Worm (Caenorhabditis elegans) whole organism, dauer: ENCODE data around the gene snrp-200.
"Not testable (repeated sequence)": the region's sequence is repeated elsewhere in the genome, so short reads cannot be mapped to it uniquely, and the experiment has no call there.

Experiments
- unc-62 ChIP-seq: sonication (generic microtip); optimal IDR thresholded peaks from 2 replicates; lab custom pipeline; 2017; ENCODE audit warnings: missing biosample characterization, missing genetic modification reagents, missing genetic modification characterization

The snrp-200 gene

ce11 chrII:12736579-12736978, at the start of gene snrp-200:
Gene snrp-200, minus strand, starts transcription at chrII:12736910.
- TF ChIP-seq unc-62: no peak

ce11 chrII:12785391-12785790, 48.7 kb upstream of the snrp-200 start, which contains the start of gene Y46G5A.15:
Gene Y46G5A.15, minus strand, starts transcription at chrII:12785416.
- no peak for TF ChIP-seq unc-62

- no peak for TF ChIP-seq unc-62
Measured at ce11 chrII:12776379-12776778, 39.7 kb upstream of the snrp-200 start, which contains the start of gene Y46G5A.34. Gene Y46G5A.34, plus strand, starts transcription at chrII:12776679.

ce11 chrII:12774402-12774801, 37.7 kb upstream of the snrp-200 start, which contains the start of gene Y46G5A.14:
Gene Y46G5A.14, plus strand, starts transcription at chrII:12774702.
- TF ChIP-seq unc-62: no peak

DNA sequence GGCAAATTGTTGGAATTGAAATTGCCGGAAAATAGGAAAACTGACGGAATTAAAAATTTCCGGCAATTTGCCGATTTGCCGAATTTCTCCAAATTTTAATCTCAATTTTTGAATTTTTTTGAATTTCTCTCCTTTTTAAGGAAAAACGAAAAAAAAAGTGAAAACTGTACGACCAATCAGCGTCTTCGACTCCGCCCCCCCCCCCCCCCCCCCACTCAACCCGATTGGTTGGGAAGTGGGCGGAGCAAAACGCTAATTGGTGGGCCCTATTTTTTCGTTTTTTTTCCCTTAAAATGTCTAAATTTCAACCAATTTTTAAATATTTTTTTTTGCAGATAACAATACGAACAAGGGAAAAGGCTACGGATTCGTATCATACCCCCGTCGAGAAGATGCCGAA, 33.2 kb upstream of the snrp-200 start:
- no peak for TF ChIP-seq unc-62

DNA sequence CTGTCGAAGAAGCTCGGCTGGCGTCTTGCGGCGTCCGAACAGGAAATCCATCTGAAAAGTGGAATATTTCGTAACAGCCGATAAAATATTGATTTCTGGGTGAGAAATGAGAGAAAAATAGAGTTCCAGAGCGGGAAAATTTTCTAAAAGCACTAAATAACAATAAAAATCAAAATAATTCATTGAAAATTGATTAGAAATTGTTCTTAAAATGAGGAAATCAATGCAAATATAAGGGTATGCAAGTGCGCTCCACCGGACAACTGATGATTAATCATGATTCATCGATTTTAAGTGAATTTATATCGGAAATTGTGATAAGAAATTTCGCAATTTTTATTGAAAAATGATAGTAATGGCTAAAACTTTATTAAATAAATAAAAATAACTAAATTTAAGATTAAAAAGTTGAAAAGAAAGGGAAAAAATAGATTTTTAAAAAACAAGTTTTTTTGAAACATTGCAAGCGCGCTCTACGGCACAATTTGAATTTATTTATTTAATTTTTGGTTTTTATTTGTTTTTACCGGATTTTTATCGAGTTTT, 31.5 kb upstream of the snrp-200 start, which contains the start of the genes vps-2 and tiar-2:
Gene vps-2, minus strand, starts transcription at position 51 of the 546 bp plus-strand sequence.
Gene tiar-2, plus strand, starts transcription at position 520 of the 546 bp plus-strand sequence.
- TF ChIP-seq unc-62: no peak

- no peak for TF ChIP-seq unc-62
Measured at ce11 chrII:12767258-12767824, 30.6 kb upstream of the snrp-200 start.

- TF ChIP-seq unc-62: no peak
Measured at ce11 chrII:12766443-12767188, 29.9 kb upstream of the snrp-200 start.

DNA sequence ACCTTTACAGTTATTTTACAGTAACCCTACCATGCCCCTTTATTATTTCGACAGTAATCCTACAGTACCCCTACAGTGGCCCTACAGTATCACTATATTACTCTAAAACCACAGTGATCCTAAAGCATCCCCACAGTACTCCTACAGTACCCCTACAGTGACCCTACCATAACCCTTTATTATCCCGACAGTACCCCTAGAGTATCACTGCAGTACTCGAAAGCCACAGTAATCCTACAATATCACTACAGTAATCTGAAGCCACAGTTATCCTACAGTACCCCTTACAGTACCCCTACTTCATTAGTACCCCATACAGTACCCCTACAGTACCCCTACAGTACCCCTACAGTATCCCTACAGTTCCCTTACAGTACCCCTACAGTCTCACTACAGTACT, 27.8 kb upstream of the snrp-200 start:
- no peak for TF ChIP-seq unc-62

DNA sequence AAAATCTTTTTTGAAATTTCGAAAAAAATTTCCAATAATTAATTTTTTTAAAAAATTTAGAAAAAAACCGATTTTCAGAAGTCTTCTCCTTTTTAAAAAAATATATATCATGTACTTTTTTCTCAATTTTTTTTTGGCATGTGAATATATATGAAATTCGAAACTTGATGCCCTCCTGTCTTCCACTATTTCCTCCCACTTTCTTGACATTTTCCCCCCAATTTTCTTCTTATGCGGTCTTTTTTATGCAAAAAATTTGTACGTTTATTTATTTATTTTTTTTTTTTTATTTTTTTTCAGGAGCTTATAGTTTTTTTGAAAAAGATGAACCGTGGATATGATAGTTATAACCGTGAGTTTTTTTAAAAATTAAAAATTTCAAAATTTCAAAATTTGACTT, 23.8 kb upstream of the snrp-200 start, which contains the start of gene cnp-2:
Gene cnp-2, plus strand, starts transcription at position 301 of the 400 bp plus-strand sequence.
- no peak for TF ChIP-seq unc-62

ce11 chrII:12756180-12756579, 19.5 kb upstream of the snrp-200 start, which contains the start of the genes Y46G5A.7 and Y46G5A.8:
Gene Y46G5A.7, minus strand, starts transcription at chrII:12756332.
Gene Y46G5A.8, plus strand, starts transcription at chrII:12756338.
- no peak for TF ChIP-seq unc-62

DNA sequence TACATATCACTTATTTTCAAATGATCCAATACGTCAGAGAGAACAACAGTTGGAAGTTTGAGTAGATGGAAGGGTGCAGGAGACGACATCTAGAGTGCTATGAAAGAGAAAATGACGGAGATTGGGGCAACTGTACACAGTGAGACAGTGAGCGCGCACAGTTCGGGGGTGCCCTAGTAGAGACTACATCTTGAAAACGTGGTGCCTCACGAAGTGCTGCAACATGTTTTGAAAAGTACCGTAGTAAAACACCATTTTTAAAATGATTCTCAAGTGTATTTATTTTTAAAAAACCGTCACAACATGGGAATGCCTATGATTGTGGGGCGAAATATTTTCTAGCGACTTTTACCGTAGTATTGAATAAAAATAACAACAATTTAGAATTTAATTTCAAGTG, 17.0 kb upstream of the snrp-200 start, which contains the start of gene Y46G5A.39:
Gene Y46G5A.39, minus strand, starts transcription at position 101 of the 400 bp plus-strand sequence.
- not testable (repeated sequence) for TF ChIP-seq unc-62

DNA sequence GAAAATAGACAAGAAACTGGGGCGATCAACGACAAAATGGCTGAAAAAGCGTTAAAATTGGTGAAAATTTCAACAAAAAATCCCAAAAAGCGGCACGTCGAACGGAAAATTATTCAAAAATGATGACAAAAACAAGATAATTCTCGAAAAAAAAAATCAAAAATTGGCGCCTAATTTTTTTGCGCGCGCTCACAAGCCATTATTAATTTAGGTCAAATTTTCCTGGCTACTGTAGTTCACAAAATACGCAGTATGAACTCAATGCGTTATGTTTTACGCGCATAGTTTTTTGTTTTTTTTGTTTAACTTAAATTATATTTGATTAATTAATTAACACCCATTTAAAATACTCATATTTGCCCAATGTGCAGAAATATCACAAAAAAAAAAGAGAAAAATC, 2.6 kb upstream of the snrp-200 start:
- TF ChIP-seq unc-62: no peak

- TF ChIP-seq unc-62: no peak
Measured at ce11 chrII:12738284-12739201, 1.8 kb upstream of the snrp-200 start, which contains the start of gene pisy-1. Gene pisy-1, minus strand, starts transcription at chrII:12738334.

DNA sequence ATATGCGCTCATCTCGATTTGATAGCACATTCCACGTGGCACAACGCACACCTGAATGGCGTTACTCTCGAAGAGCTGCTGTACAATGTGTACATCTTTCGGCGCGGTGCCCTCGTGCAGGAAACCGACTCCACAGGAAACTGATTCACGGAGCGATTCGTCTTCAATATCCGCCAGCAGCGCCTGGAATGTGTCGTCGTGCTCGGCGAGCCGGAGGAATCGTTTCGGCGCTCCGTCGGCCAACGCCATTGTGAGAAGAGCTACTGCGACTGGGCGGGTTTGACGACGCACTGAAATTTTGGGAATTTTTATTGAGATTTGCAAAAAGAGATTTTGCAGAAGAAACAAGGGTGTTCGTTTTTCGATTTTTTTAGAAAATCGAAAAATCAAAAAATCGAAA, 6.8 kb downstream of the snrp-200 start:
- TF ChIP-seq unc-62: no peak

DNA sequence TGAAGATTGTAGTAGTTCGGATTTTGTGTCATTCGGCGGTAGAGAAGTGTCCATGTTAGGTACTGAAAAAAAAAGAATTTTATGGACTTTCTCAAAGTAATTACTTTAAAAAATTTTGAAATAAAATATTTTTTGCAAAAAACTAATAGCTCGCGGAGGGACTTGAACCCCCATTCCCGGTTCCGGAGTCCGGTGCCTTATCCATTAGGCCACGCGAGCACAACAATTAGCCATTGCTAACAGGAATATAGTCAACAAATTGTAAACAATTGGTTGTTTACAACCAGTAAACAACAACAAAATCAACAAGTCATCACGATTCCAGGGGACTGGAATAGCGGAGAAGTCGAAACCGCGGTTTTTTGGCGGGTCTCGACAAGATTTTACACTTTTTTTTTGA, 8.1 kb downstream of the snrp-200 start:
- TF ChIP-seq unc-62: no peak
